Fruit fly (Drosophila melanogaster) whole organism, pupa: Measurements from ENCODE around the gene CG4960.

Source experiments
- CG15710 ChIP-seq: fragments of 200-800 bp; sonication (Bioruptor generic); optimal IDR thresholded peaks from 2 replicates; lab custom pipeline; 2018; ENCODE audit warnings: missing biosample characterization, mild to moderate bottlenecking, missing genetic modification characterization, moderate library complexity
- CG8159 ChIP-seq: fragments of 200-800 bp; sonication (Bioruptor generic); optimal IDR thresholded peaks from 3 replicates; lab custom pipeline; 2018; ENCODE audit warnings: missing biosample characterization, mild to moderate bottlenecking, missing genetic modification characterization, moderate library complexity
- Pif1B ChIP-seq: fragments of 200-800 bp; sonication (Bioruptor generic); optimal IDR thresholded peaks from 3 replicates; lab custom pipeline; 2016; ENCODE audit warnings: missing biosample characterization, missing genetic modification characterization
- fd96Ca ChIP-seq: fragments of 200-800 bp; sonication (Bioruptor generic); IDR thresholded peaks from 3 replicates; pipeline ENCODE4 v1.3.6; 2022; ENCODE audit warnings: missing biosample characterization, missing genetic modification characterization
- gl ChIP-seq: fragments of 200-800 bp; sonication (Bioruptor generic); optimal IDR thresholded peaks from 2 replicates; lab custom pipeline; 2018; ENCODE audit warnings: missing biosample characterization, mild to moderate bottlenecking, missing genetic modification characterization

- TF ChIP-seq CG8159 (no peak), gl (tag; lab: Kevin White, UChicago) (no peak), CG15710 (no peak), fd96Ca (GFP tag; lab: Robert Waterston, UW) (no peak), Pif1B (GFP tag; lab: Kevin White, UChicago) (no peak)
Observed at dm6 chr3R:25759430-25759829, 27.7 kb downstream of the CG4960 start.
